Worm (Caenorhabditis elegans): ENCODE measurements around the gene fbxa-88.

DNA sequence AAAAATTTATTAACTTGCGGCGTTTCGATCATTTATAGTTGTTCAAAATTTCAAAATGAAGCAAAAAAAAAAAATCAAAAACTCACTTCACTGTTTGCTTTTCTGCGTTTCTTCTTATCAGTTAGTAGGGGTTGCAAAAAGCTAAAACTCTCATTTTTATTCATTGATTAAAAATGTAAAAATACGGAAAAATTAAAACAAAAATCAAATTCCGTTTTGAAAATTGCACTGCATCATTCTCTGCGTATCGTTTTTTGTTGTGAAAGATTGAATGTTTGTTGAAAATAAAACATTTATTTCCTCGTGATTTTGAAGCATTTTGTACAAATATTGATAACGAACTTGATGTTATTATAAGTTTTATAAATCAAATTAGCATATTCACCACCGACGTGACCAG, 13.8 kb downstream of the fbxa-88 start:
- TF ChIP-seq unc-98 (GFP tag; IDR thresholded peaks at IDR 0.05) (no peak), jun-1 (tag; optimal IDR thresholded peaks at IDR 0.05) (no peak), nhr-12 (tag; optimal IDR thresholded peaks at IDR 0.05) (no peak), rnt-1 (tag; optimal IDR thresholded peaks at IDR 0.05) (no peak), skn-1 (tag; optimal IDR thresholded peaks at IDR 0.05) (no peak), ceh-63 (GFP tag; optimal IDR thresholded peaks at IDR 0.05) (no peak), elt-3 (tag; optimal IDR thresholded peaks at IDR 0.05) (no peak), aly-2 (tag; optimal IDR thresholded peaks at IDR 0.05) (no peak), unc-62 (GFP tag; optimal IDR thresholded peaks at IDR 0.05) (no peak), nhr-11 (tag; optimal IDR thresholded peaks at IDR 0.05) (no peak), nhr-90 (tag; optimal IDR thresholded peaks at IDR 0.05; ENCODE audit: poor library complexity) (no peak)

Measured in whole organism, L1 larva.